Worm (Caenorhabditis elegans) whole organism, midembryonic: ENCODE results near the gene Y113G7A.22.

Source experiments
- T22C8.4 ChIP-seq: fragments of 200-800 bp; sonication (Bioruptor generic); IDR thresholded peaks from 2 replicates; pipeline ENCODE4 v1.3.6; 2022; ENCODE audit warnings: missing genetic modification characterization, missing compliant biosample characterization
- flt-1 ChIP-seq: fragments of 200-800 bp; sonication (Bioruptor generic); IDR thresholded peaks from 2 replicates; pipeline ENCODE4 v1.3.6; 2022; ENCODE audit warnings: missing genetic modification characterization, missing compliant biosample characterization
- ztf-23 ChIP-seq: fragments of 200-800 bp; sonication (Bioruptor generic); IDR thresholded peaks from 2 replicates; pipeline ENCODE4 v1.3.6; 2022; ENCODE audit warnings: missing genetic modification reagents, missing genetic modification characterization, missing compliant biosample characterization
- ztf-29 ChIP-seq: fragments of 200-800 bp; sonication (Bioruptor generic); IDR thresholded peaks from 2 replicates; pipeline ENCODE4 v1.3.6; 2022; ENCODE audit warnings: missing genetic modification reagents, missing genetic modification characterization, missing compliant biosample characterization

ce11 chrV:20164059-20164892 lies 29.1 kb upstream of the Y113G7A.22 start, which contains the start of gene F19B2.5:
- TF ChIP-seq ztf-29, result no peak
- TF ChIP-seq ztf-23 (GFP tag; lab: Robert Waterston, UW), result no peak
- no peak for TF ChIP-seq T22C8.4 (GFP tag; lab: Robert Waterston, UW)
- no peak for TF ChIP-seq flt-1 (GFP tag; lab: Robert Waterston, UW)
